Fruit fly (Drosophila melanogaster) whole organism, embryonic: ENCODE results near the gene CG8379.

ENCODE experiments used
- Asciz ChIP-seq: fragments of 200-800 bp; sonication (Bioruptor generic); optimal IDR thresholded peaks from 2 replicates; lab custom pipeline; 2017; ENCODE audit warnings: missing biosample characterization, mild to moderate bottlenecking, missing genetic modification characterization, missing genetic modification reagents
- CG10274 ChIP-seq: fragments of 200-800 bp; sonication (Bioruptor generic); optimal IDR thresholded peaks from 3 replicates; lab custom pipeline; 2017; ENCODE audit warnings: missing biosample characterization, mild to moderate bottlenecking, missing genetic modification characterization
- CG10366 ChIP-seq: fragments of 200-800 bp; sonication (Bioruptor generic); IDR thresholded peaks from 2 replicates; pipeline ENCODE4 v1.3.6; 2022; ENCODE audit warnings: missing biosample characterization, missing genetic modification characterization
- CG10565 ChIP-seq: fragments of 200-800 bp; sonication (Bioruptor generic); optimal IDR thresholded peaks from 3 replicates; lab custom pipeline; 2016; ENCODE audit warnings: missing biosample characterization, mild to moderate bottlenecking, missing genetic modification characterization
- CG10959 ChIP-seq: fragments of 200-800 bp; sonication (Bioruptor generic); IDR thresholded peaks from 2 replicates; pipeline ENCODE4 v1.3.6; 2022; ENCODE audit warnings: missing biosample characterization, missing genetic modification characterization
- CG11696 ChIP-seq: fragments of 200-800 bp; sonication (Bioruptor generic); IDR thresholded peaks from 2 replicates; pipeline ENCODE4 v1.3.6; 2022; ENCODE audit warnings: missing biosample characterization, missing genetic modification characterization
- CG12659 ChIP-seq: fragments of 200-800 bp; sonication (Bioruptor generic); optimal IDR thresholded peaks from 3 replicates; lab custom pipeline; 2017; ENCODE audit warnings: mild to moderate bottlenecking, missing biosample characterization, missing genetic modification reagents, missing genetic modification characterization
- CG13424 ChIP-seq: fragments of 200-800 bp; sonication (Bioruptor generic); optimal IDR thresholded peaks from 2 replicates; lab custom pipeline; 2019; ENCODE audit warnings: missing biosample characterization, mild to moderate bottlenecking, missing genetic modification characterization, moderate library complexity
- CG16779 ChIP-seq: fragments of 200-800 bp; sonication (Bioruptor generic); IDR thresholded peaks from 2 replicates; pipeline ENCODE4 v1.3.6; 2022; ENCODE audit warnings: missing biosample characterization, missing genetic modification characterization
- CG18262 ChIP-seq: fragments of 200-800 bp; optimal IDR thresholded peaks from 3 replicates; lab custom pipeline; 2019; ENCODE audit warnings: missing biosample characterization, mild to moderate bottlenecking, missing genetic modification characterization, moderate library complexity
- CG2712 ChIP-seq: fragments of 200-800 bp; optimal IDR thresholded peaks from 3 replicates; lab custom pipeline; 2019; ENCODE audit warnings: missing biosample characterization, mild to moderate bottlenecking, missing genetic modification characterization, moderate library complexity
- CG30020 ChIP-seq: fragments of 200-800 bp; optimal IDR thresholded peaks from 2 replicates; lab custom pipeline; 2019; ENCODE audit warnings: missing biosample characterization, mild to moderate bottlenecking, missing genetic modification characterization, moderate library complexity
- CG30403 ChIP-seq: fragments of 200-800 bp; sonication (Bioruptor generic); optimal IDR thresholded peaks from 3 replicates; lab custom pipeline; 2016; ENCODE audit warnings: missing biosample characterization, missing genetic modification characterization
- CG6654 ChIP-seq: fragments of 200-800 bp; sonication (Bioruptor generic); optimal IDR thresholded peaks from 2 replicates; lab custom pipeline; 2017; ENCODE audit warnings: missing biosample characterization, mild to moderate bottlenecking, missing genetic modification characterization
- CG9876 ChIP-seq: fragments of 200-800 bp; sonication (Bioruptor generic); optimal IDR thresholded peaks from 2 replicates; lab custom pipeline; 2016; ENCODE audit warnings: missing biosample characterization, missing genetic modification characterization
- CTCF ChIP-seq: fragments of 200-800 bp; sonication (Bioruptor generic); optimal IDR thresholded peaks from 2 replicates; lab custom pipeline; 2017; ENCODE audit warnings: missing biosample characterization, mild to moderate bottlenecking, missing genetic modification characterization, moderate library complexity
- ERR ChIP-seq: fragments of 200-800 bp; sonication (Bioruptor generic); optimal IDR thresholded peaks from 2 replicates; lab custom pipeline; 2016; ENCODE audit warnings: missing biosample characterization, missing genetic modification characterization
- HLH3B ChIP-seq: fragments of 200-800 bp; sonication (Bioruptor generic); IDR thresholded peaks from 2 replicates; pipeline ENCODE4 v1.3.6; 2022; ENCODE audit warnings: missing biosample characterization, missing genetic modification characterization
- Hey ChIP-seq: fragments of 200-800 bp; sonication (Bioruptor generic); optimal IDR thresholded peaks from 3 replicates; lab custom pipeline; 2018; ENCODE audit warnings: missing biosample characterization, mild to moderate bottlenecking, missing genetic modification characterization
- Lim3 ChIP-seq: fragments of 200-800 bp; sonication (Bioruptor generic); IDR thresholded peaks from 2 replicates; pipeline ENCODE4 v1.3.6; 2022; ENCODE audit warnings: missing biosample characterization, missing genetic modification characterization
- Lpt ChIP-seq: fragments of >200 bp; optimal IDR thresholded peaks from 2 replicates; lab custom pipeline; 2018; ENCODE audit warnings: missing biosample characterization, missing genetic modification characterization
- Ravus ChIP-seq: fragments of 200-800 bp; sonication (Bioruptor generic); IDR thresholded peaks from 2 replicates; pipeline ENCODE4 v1.3.6; 2022; ENCODE audit warnings: missing biosample characterization, missing genetic modification characterization
- Rx ChIP-seq: fragments of 200-800 bp; sonication (Bioruptor generic); IDR thresholded peaks from 2 replicates; pipeline ENCODE4 v1.3.6; 2022; ENCODE audit warnings: missing biosample characterization, missing genetic modification characterization
- Tbp ChIP-seq: fragments of >200 bp; optimal IDR thresholded peaks from 2 replicates; lab custom pipeline; 2018; ENCODE audit warnings: missing biosample characterization, missing genetic modification characterization
- abd-A ChIP-seq: fragments of 200-800 bp; sonication (Bioruptor generic); optimal IDR thresholded peaks from 3 replicates; lab custom pipeline; 2019; ENCODE audit warnings: missing biosample characterization, mild to moderate bottlenecking, missing genetic modification characterization, moderate library complexity
- bigmax ChIP-seq: fragments of 200-800 bp; sonication (Bioruptor generic); optimal IDR thresholded peaks from 2 replicates; lab custom pipeline; 2018; ENCODE audit warnings: missing biosample characterization, mild to moderate bottlenecking, missing genetic modification characterization
- cas ChIP-seq: fragments of 200-800 bp; sonication (Bioruptor generic); IDR thresholded peaks from 2 replicates; pipeline ENCODE4 v1.3.6; 2022; ENCODE audit warnings: missing biosample characterization, missing genetic modification characterization
- da ChIP-seq: fragments of 200-800 bp; sonication (Bioruptor generic); optimal IDR thresholded peaks from 2 replicates; lab custom pipeline; 2016; ENCODE audit warnings: missing biosample characterization, missing genetic modification characterization
- dimm ChIP-seq: fragments of 200-800 bp; sonication (Bioruptor generic); IDR thresholded peaks from 2 replicates; pipeline ENCODE4 v1.3.6; 2022; ENCODE audit warnings: missing biosample characterization, missing genetic modification characterization
- disco-r ChIP-seq: fragments of 200-800 bp; sonication (Bioruptor generic); optimal IDR thresholded peaks from 2 replicates; lab custom pipeline; 2016; ENCODE audit warnings: missing biosample characterization, missing genetic modification characterization
- emc ChIP-seq: fragments of 200-800 bp; sonication (Bioruptor generic); optimal IDR thresholded peaks from 2 replicates; lab custom pipeline; 2016; ENCODE audit warnings: missing biosample characterization, missing genetic modification characterization
- gcm ChIP-seq: fragments of 200-800 bp; sonication (Bioruptor generic); optimal IDR thresholded peaks from 2 replicates; lab custom pipeline; 2019; ENCODE audit warnings: missing biosample characterization, mild to moderate bottlenecking, missing genetic modification characterization, moderate library complexity
- grn ChIP-seq: fragments of 200-800 bp; sonication (Bioruptor generic); optimal IDR thresholded peaks from 3 replicates; lab custom pipeline; 2017; ENCODE audit warnings: missing biosample characterization, missing genetic modification characterization
- inv ChIP-seq: fragments of 200-800 bp; sonication (Bioruptor generic); IDR thresholded peaks from 2 replicates; pipeline ENCODE4 v1.3.6; 2022; ENCODE audit warnings: missing biosample characterization, missing genetic modification characterization; ENCODE audit not compliant: partially characterized antibody
- jumu ChIP-seq: fragments of 200-800 bp; sonication (Bioruptor generic); optimal IDR thresholded peaks from 3 replicates; lab custom pipeline; 2016; ENCODE audit warnings: missing biosample characterization, missing genetic modification characterization
- kni ChIP-seq: fragments of 200-800 bp; sonication (Bioruptor generic); optimal IDR thresholded peaks from 3 replicates; lab custom pipeline; 2017; ENCODE audit warnings: mild to moderate bottlenecking, missing biosample characterization, missing genetic modification reagents, missing genetic modification characterization
- pita ChIP-seq: fragments of 200-800 bp; sonication (Bioruptor generic); optimal IDR thresholded peaks from 2 replicates; lab custom pipeline; 2017; ENCODE audit warnings: missing biosample characterization, mild to moderate bottlenecking, missing genetic modification characterization
- pnt ChIP-seq: fragments of 200-800 bp; sonication (Bioruptor generic); optimal IDR thresholded peaks from 3 replicates; lab custom pipeline; 2016; ENCODE audit warnings: missing biosample characterization, missing genetic modification characterization
- sc ChIP-seq, 3 experiments: fragments of >200 bp in 2 of 3; fragments of 200-800 bp in 1 of 3; sonication (Bioruptor generic) in 1 of 3; optimal IDR thresholded peaks; 2 replicates in 2 of 3; 3 replicates in 1 of 3; lab custom pipeline; 2017; ENCODE audit warnings: mild to moderate bottlenecking in 1 of 3, missing biosample characterization in 1 of 3, missing genetic modification characterization in 1 of 3, missing genetic modification reagents in 1 of 3
- tgo ChIP-seq: fragments of 200-800 bp; sonication (Bioruptor generic); IDR thresholded peaks from 3 replicates; pipeline ENCODE4 v1.3.6; 2022; ENCODE audit warnings: missing biosample characterization, missing genetic modification characterization
- trem ChIP-seq: fragments of 200-800 bp; optimal IDR thresholded peaks from 3 replicates; lab custom pipeline; 2019; ENCODE audit warnings: missing biosample characterization, mild to moderate bottlenecking, missing genetic modification characterization, moderate library complexity
- twi ChIP-seq: fragments of 200-800 bp; optimal IDR thresholded peaks from 2 replicates; lab custom pipeline; 2019; ENCODE audit warnings: missing biosample characterization, mild to moderate bottlenecking, missing genetic modification characterization, moderate library complexity
- wor ChIP-seq: fragments of 200-800 bp; sonication (Bioruptor generic); IDR thresholded peaks from 2 replicates; pipeline ENCODE4 v1.3.6; 2022; ENCODE audit warnings: missing biosample characterization, missing genetic modification characterization

CG8379 gene

DNA sequence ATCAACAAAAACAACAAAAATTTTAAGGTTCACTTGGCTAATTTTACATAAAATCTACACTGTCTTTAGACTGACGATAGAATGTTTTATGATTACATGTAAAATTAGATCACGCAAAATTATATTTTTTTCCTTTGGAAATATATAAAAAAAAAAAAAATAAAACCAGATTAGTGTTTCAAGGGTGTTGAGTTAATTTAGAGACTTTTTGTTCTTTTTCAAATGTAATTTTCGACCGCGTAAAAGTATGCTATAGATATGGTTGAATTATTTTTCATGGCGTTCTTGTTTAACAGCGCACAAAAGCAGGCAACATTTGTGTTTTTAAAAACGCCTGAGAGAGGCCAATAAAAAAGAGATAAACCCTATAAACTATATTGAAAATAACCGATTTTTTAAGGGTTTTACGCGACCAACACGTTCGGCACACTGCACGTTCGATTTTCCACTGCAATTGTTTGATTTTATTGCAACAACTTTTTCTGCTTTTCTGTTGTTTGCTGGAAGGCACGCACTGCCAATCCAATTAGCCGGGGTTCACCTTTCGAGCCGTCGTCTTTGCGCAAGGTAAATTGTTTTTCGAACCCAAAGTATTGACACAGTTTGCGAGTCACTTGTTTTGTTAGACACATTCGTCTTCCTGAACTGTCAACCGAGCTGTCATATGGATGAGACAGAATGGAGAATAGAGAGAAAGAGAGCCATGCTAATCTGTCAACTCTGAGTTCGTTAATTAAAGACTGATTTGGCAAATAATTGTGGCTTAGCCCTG is 39.1 kb downstream of the CG8379 start (continued):
- TF ChIP-seq HLH3B (GFP tag; lab: Robert Waterston, UW), result no peak
- no peak for TF ChIP-seq Rx (GFP tag; lab: Robert Waterston, UW)
- no peak for TF ChIP-seq CG10959 (GFP tag; lab: Robert Waterston, UW)
- TF ChIP-seq CG16779 (GFP tag; lab: Robert Waterston, UW), result no peak
- TF ChIP-seq CG30403 (GFP tag; lab: Kevin White, UChicago), result no peak
- no peak for TF ChIP-seq CG30020
- TF ChIP-seq tgo (GFP tag; lab: Robert Waterston, UW), result no peak
- no peak for TF ChIP-seq ERR
- no peak for TF ChIP-seq CG10366
- no peak for TF ChIP-seq Asciz (GFP tag; lab: Kevin White, UChicago)
- peak; percentile 75 for TF ChIP-seq CTCF
- TF ChIP-seq CG13424, result no peak
- TF ChIP-seq CG9876, result no peak
- TF ChIP-seq Lim3, result no peak
- no peak for TF ChIP-seq emc (GFP tag; lab: Kevin White, UChicago)
- TF ChIP-seq disco-r (GFP tag; lab: Kevin White, UChicago), result no peak
- TF ChIP-seq wor (GFP tag; lab: Robert Waterston, UW), result no peak
- no peak for TF ChIP-seq grn (GFP tag; lab: Kevin White, UChicago)
- TF ChIP-seq twi (tag; lab: Kevin White, UChicago), result no peak
- TF ChIP-seq jumu (GFP tag; lab: Kevin White, UChicago), result no peak
- TF ChIP-seq da (GFP tag; lab: Kevin White, UChicago), result no peak
- no peak for TF ChIP-seq abd-A (tag; lab: Kevin White, UChicago)
- TF ChIP-seq CG18262, result peak; percentile 5
- TF ChIP-seq pita (GFP tag; lab: Kevin White, UChicago), result peak; percentile 27
- TF ChIP-seq dimm (GFP tag; lab: Robert Waterston, UW), result no peak
- no peak for TF ChIP-seq inv (GFP tag; lab: Robert Waterston, UW)
- peak; percentile 61 for TF ChIP-seq CG6654
- TF ChIP-seq CG10274, result no peak
- TF ChIP-seq trem, result peak; percentile 43
- TF ChIP-seq Lpt (GFP tag; lab: Kevin White, UChicago), result no peak
- TF ChIP-seq Hey (tag; lab: Kevin White, UChicago), result no peak
- TF ChIP-seq sc (optimal IDR thresholded peaks at IDR 0.05; lab: Kevin White, UChicago), result no peak
- TF ChIP-seq sc (GFP tag; optimal IDR thresholded peaks at IDR 0.05; lab: Kevin White, UChicago), result no peak
- no peak for TF ChIP-seq Ravus (GFP tag; lab: Robert Waterston, UW)
- peak; percentile 17 for TF ChIP-seq Tbp
- no peak for TF ChIP-seq pnt
- TF ChIP-seq bigmax, result no peak
- TF ChIP-seq CG12659 (GFP tag; lab: Kevin White, UChicago), result no peak
- peak; percentile 0 for TF ChIP-seq CG2712 (tag; lab: Kevin White, UChicago)
- no peak for TF ChIP-seq CG11696 (GFP tag; lab: Robert Waterston, UW)
- TF ChIP-seq kni, result no peak
- no peak for TF ChIP-seq cas (GFP tag; lab: Robert Waterston, UW)
- peak; percentile 2 for TF ChIP-seq gcm (GFP tag; lab: Kevin White, UChicago)
- TF ChIP-seq CG10565 (GFP tag; lab: Kevin White, UChicago), result no peak
